Worm (Caenorhabditis elegans) whole organism, L1 larva: ENCODE results near the gene T26E4.7.

Experiments
- ces-1 ChIP-seq: fragments of 150-350 bp; optimal IDR thresholded peaks from 2 replicates; lab custom pipeline; 2014; ENCODE audit warnings: missing biosample characterization, missing genetic modification reagents, missing genetic modification characterization
- efl-1 ChIP-seq, 4 experiments: fragments of 150-350 bp; optimal IDR thresholded peaks in 3 of 4; peaks in 1 of 4; 1 replicate in 1 of 4; 2 replicates in 3 of 4; lab custom pipeline; 2014; ENCODE audit warnings: missing biosample characterization in 2 of 4, missing genetic modification characterization in 2 of 4, missing genetic modification reagents in 2 of 4
- fos-1 ChIP-seq: fragments of 150-350 bp; optimal IDR thresholded peaks from 2 replicates; lab custom pipeline; 2014; ENCODE audit warnings: missing biosample characterization, missing genetic modification characterization
- lin-14 ChIP-seq: fragments of 200-800 bp; sonication (Bioruptor generic); optimal IDR thresholded peaks from 2 replicates; lab custom pipeline; 2018; ENCODE audit warnings: mild to moderate bottlenecking, missing genetic modification characterization, moderate library complexity, missing compliant biosample characterization
- pqm-1 ChIP-seq: sonication (generic microtip); optimal IDR thresholded peaks from 3 replicates; lab custom pipeline; 2017; ENCODE audit warnings: missing biosample characterization, missing genetic modification characterization
- ztf-11 ChIP-seq, 2 experiments: sonication (generic microtip); optimal IDR thresholded peaks; 2 replicates each; lab custom pipeline; 2016 to 2017; ENCODE audit warnings: missing genetic modification characterization in 2 of 2, missing biosample characterization in 1 of 2, missing compliant biosample characterization in 1 of 2

DNA sequence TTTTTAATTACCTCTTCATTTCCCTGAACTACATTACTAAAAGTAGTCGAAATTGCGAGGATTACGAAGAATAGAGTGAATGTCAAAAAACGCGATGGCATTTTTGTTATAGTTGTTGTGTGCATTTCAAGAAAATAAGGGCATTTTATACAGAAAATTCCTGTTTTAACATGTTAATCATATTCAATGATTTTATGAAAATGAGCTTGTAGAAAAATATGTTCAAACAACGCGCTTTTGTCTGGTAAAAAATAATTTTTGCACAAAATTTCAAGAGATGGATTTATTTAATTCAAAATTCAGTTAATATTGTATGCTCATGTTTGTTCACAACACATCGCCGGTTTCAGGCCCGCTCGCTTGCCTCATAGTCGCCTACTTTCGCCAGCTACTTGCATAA lies 4.7 kb downstream of the T26E4.7 start, which contains the start of gene T26E4.10:
- no peak for TF ChIP-seq lin-14 (GFP tag; lab: Kevin White, UChicago)
- TF ChIP-seq ces-1 (GFP tag; lab: Kevin White, UChicago) = no peak
- no peak for TF ChIP-seq efl-1 (optimal IDR thresholded peaks at IDR 0.05; lab: Kevin White, UChicago)
- TF ChIP-seq efl-1 (GFP tag; optimal IDR thresholded peaks at IDR 0.05 in 1 of 2; lab: Kevin White, UChicago) = no peak
- no peak for TF ChIP-seq pqm-1
- TF ChIP-seq fos-1 (tag; lab: Kevin White, UChicago) = no peak
- TF ChIP-seq ztf-11 (tag; optimal IDR thresholded peaks at IDR 0.05; lab: Kevin White, UChicago) = no peak
